Fruit fly (Drosophila melanogaster) whole organism, prepupa: ENCODE data around the gene fng.

Experiments used
- Blimp-1 ChIP-seq: fragments of 200-800 bp; sonication (Bioruptor generic); optimal IDR thresholded peaks from 3 replicates; lab custom pipeline; 2017; ENCODE audit warnings: missing biosample characterization, missing genetic modification characterization, mild to moderate bottlenecking, moderate library complexity, missing genetic modification reagents
- CG10631 ChIP-seq: fragments of 200-800 bp; sonication (Bioruptor generic); optimal IDR thresholded peaks from 2 replicates; lab custom pipeline; 2016; ENCODE audit warnings: missing biosample characterization, missing genetic modification characterization
- CG10669 ChIP-seq: fragments of 200-800 bp; sonication (Bioruptor generic); optimal IDR thresholded peaks from 3 replicates; lab custom pipeline; 2018; ENCODE audit warnings: missing biosample characterization, mild to moderate bottlenecking, missing genetic modification characterization, moderate library complexity
- CG11294 ChIP-seq: fragments of 200-800 bp; sonication (Bioruptor generic); IDR thresholded peaks from 2 replicates; pipeline ENCODE4 v1.3.6; 2022; ENCODE audit warnings: missing biosample characterization, missing genetic modification characterization
- CG11902 ChIP-seq: fragments of 200-800 bp; sonication (Bioruptor generic); optimal IDR thresholded peaks from 3 replicates; lab custom pipeline; 2016; ENCODE audit warnings: missing biosample characterization, missing genetic modification characterization
- CG15336 ChIP-seq: fragments of 200-800 bp; sonication (Bioruptor generic); IDR thresholded peaks from 2 replicates; pipeline ENCODE4 v1.3.6; 2022; ENCODE audit warnings: missing biosample characterization, missing genetic modification characterization
- CG1621 ChIP-seq: fragments of 200-800 bp; sonication (Bioruptor generic); optimal IDR thresholded peaks from 3 replicates; lab custom pipeline; 2018; ENCODE audit warnings: missing biosample characterization, mild to moderate bottlenecking, missing genetic modification characterization
- CG16779 ChIP-seq: fragments of 200-800 bp; sonication (Bioruptor generic); optimal IDR thresholded peaks from 3 replicates; lab custom pipeline; 2017; ENCODE audit warnings: missing biosample characterization, mild to moderate bottlenecking, missing genetic modification characterization
- CG31627 ChIP-seq: fragments of 200-800 bp; sonication (Bioruptor generic); optimal IDR thresholded peaks from 3 replicates; lab custom pipeline; 2016; ENCODE audit warnings: missing biosample characterization, missing genetic modification characterization
- CG32006 ChIP-seq: fragments of 200-800 bp; sonication (Bioruptor generic); optimal IDR thresholded peaks from 3 replicates; lab custom pipeline; 2017; ENCODE audit warnings: missing biosample characterization, mild to moderate bottlenecking, missing genetic modification characterization
- CG34406 ChIP-seq: fragments of 200-800 bp; sonication (Bioruptor generic); optimal IDR thresholded peaks from 3 replicates; lab custom pipeline; 2016; ENCODE audit warnings: missing biosample characterization, missing genetic modification characterization
- CG3919 ChIP-seq: fragments of 200-800 bp; sonication (Bioruptor generic); optimal IDR thresholded peaks from 3 replicates; lab custom pipeline; 2016; ENCODE audit warnings: missing biosample characterization, missing genetic modification characterization
- CG6163 ChIP-seq: fragments of 200-800 bp; sonication (Bioruptor generic); IDR thresholded peaks from 3 replicates; pipeline ENCODE4 v1.3.6; 2022; ENCODE audit warnings: missing biosample characterization, missing genetic modification characterization
- CG6808 ChIP-seq: fragments of 200-800 bp; sonication (Bioruptor generic); optimal IDR thresholded peaks from 3 replicates; lab custom pipeline; 2017; ENCODE audit warnings: missing biosample characterization, missing genetic modification characterization, mild to moderate bottlenecking, moderate library complexity, missing genetic modification reagents
- CG6854 ChIP-seq: fragments of 200-800 bp; sonication (Bioruptor generic); optimal IDR thresholded peaks from 2 replicates; lab custom pipeline; 2017; ENCODE audit warnings: missing biosample characterization, mild to moderate bottlenecking, missing genetic modification characterization
- CG7368 ChIP-seq: fragments of 200-800 bp; sonication (Bioruptor generic); optimal IDR thresholded peaks from 3 replicates; lab custom pipeline; 2016; ENCODE audit warnings: missing biosample characterization, missing genetic modification characterization
- CG8319 ChIP-seq: fragments of 200-800 bp; sonication (Bioruptor generic); optimal IDR thresholded peaks from 3 replicates; lab custom pipeline; 2016; ENCODE audit warnings: missing biosample characterization, missing genetic modification characterization
- CG8632 ChIP-seq: fragments of 200-800 bp; sonication (Bioruptor generic); optimal IDR thresholded peaks from 3 replicates; lab custom pipeline; 2016; ENCODE audit warnings: missing biosample characterization, missing genetic modification characterization
- Eip75B ChIP-seq: fragments of 200-800 bp; sonication (Bioruptor generic); optimal IDR thresholded peaks from 3 replicates; lab custom pipeline; 2016; ENCODE audit warnings: missing biosample characterization, missing genetic modification characterization
- Eip78C ChIP-seq: fragments of 200-800 bp; sonication (Bioruptor generic); peaks from one replicate; lab custom pipeline; 2016; ENCODE audit warnings: missing biosample characterization, missing genetic modification characterization
- Eip93F ChIP-seq: fragments of 200-800 bp; sonication (Bioruptor generic); optimal IDR thresholded peaks from 2 replicates; lab custom pipeline; 2016; ENCODE audit warnings: missing biosample characterization, mild to moderate bottlenecking, missing genetic modification characterization
- Ets21C ChIP-seq: fragments of 200-800 bp; sonication (Bioruptor generic); optimal IDR thresholded peaks from 3 replicates; lab custom pipeline; 2016; ENCODE audit warnings: missing biosample characterization, missing genetic modification characterization
- Ets96B ChIP-seq: fragments of 200-800 bp; optimal IDR thresholded peaks from 2 replicates; lab custom pipeline; 2019; ENCODE audit warnings: missing biosample characterization, mild to moderate bottlenecking, missing genetic modification characterization, moderate library complexity
- Hr38 ChIP-seq: sonication (Bioruptor generic); optimal IDR thresholded peaks from 2 replicates; lab custom pipeline; 2016; ENCODE audit warnings: missing biosample characterization, missing genetic modification characterization
- Hr39 ChIP-seq: fragments of 200-800 bp; sonication (Bioruptor generic); optimal IDR thresholded peaks from 2 replicates; lab custom pipeline; 2016; ENCODE audit warnings: missing biosample characterization, missing genetic modification characterization
- Lpt ChIP-seq: fragments of 200-800 bp; sonication (Bioruptor generic); optimal IDR thresholded peaks from 3 replicates; lab custom pipeline; 2016; ENCODE audit warnings: missing biosample characterization, missing genetic modification characterization
- Met ChIP-seq: fragments of 200-800 bp; sonication (Bioruptor generic); optimal IDR thresholded peaks from 3 replicates; lab custom pipeline; 2016; ENCODE audit warnings: missing biosample characterization, missing genetic modification characterization
- OdsH ChIP-seq: fragments of 200-800 bp; sonication (Bioruptor generic); optimal IDR thresholded peaks from 3 replicates; lab custom pipeline; 2016; ENCODE audit warnings: missing biosample characterization, missing genetic modification characterization
- Smox ChIP-seq: fragments of 200-800 bp; sonication (Bioruptor generic); optimal IDR thresholded peaks from 3 replicates; lab custom pipeline; 2016; ENCODE audit warnings: missing biosample characterization, missing genetic modification characterization
- Sox14 ChIP-seq: fragments of 200-800 bp; sonication (Bioruptor generic); optimal IDR thresholded peaks from 3 replicates; lab custom pipeline; 2016; ENCODE audit warnings: missing biosample characterization, missing genetic modification characterization
- Sox15 ChIP-seq: fragments of 200-800 bp; sonication (Bioruptor generic); optimal IDR thresholded peaks from 3 replicates; lab custom pipeline; 2016; ENCODE audit warnings: missing biosample characterization, missing genetic modification characterization
- achi ChIP-seq: fragments of 200-800 bp; sonication (Bioruptor generic); optimal IDR thresholded peaks from 3 replicates; lab custom pipeline; 2016; ENCODE audit warnings: missing biosample characterization, missing genetic modification characterization
- acj6 ChIP-seq: fragments of 200-800 bp; sonication (Bioruptor generic); optimal IDR thresholded peaks from 3 replicates; lab custom pipeline; 2016; ENCODE audit warnings: missing biosample characterization, missing genetic modification characterization
- cyc ChIP-seq: fragments of 200-800 bp; sonication (Bioruptor generic); optimal IDR thresholded peaks from 3 replicates; lab custom pipeline; 2016; ENCODE audit warnings: missing biosample characterization, missing genetic modification characterization
- dac ChIP-seq: fragments of 200-800 bp; sonication (Bioruptor generic); optimal IDR thresholded peaks from 2 replicates; lab custom pipeline; 2017; ENCODE audit warnings: missing biosample characterization, mild to moderate bottlenecking, missing genetic modification characterization
- dsx ChIP-seq: fragments of 200-800 bp; optimal IDR thresholded peaks from 3 replicates; lab custom pipeline; 2019; ENCODE audit warnings: missing biosample characterization, mild to moderate bottlenecking, missing genetic modification characterization, moderate library complexity; ENCODE audit not compliant: poor library complexity, severe bottlenecking
- eg ChIP-seq: fragments of 200-800 bp; sonication (Bioruptor generic); IDR thresholded peaks from 3 replicates; pipeline ENCODE4 v1.3.6; 2022; ENCODE audit warnings: missing biosample characterization, missing genetic modification characterization
- esn ChIP-seq: fragments of 200-800 bp; sonication (Bioruptor generic); optimal IDR thresholded peaks from 2 replicates; lab custom pipeline; 2016; ENCODE audit warnings: missing biosample characterization, mild to moderate bottlenecking, missing genetic modification characterization, moderate library complexity
- fd59A ChIP-seq: fragments of 200-800 bp; sonication (Bioruptor generic); optimal IDR thresholded peaks from 2 replicates; lab custom pipeline; 2017; ENCODE audit warnings: missing biosample characterization, mild to moderate bottlenecking, missing genetic modification characterization, missing genetic modification reagents
- net ChIP-seq: fragments of 200-800 bp; sonication (Bioruptor generic); optimal IDR thresholded peaks from 3 replicates; lab custom pipeline; 2016; ENCODE audit warnings: missing biosample characterization, missing genetic modification characterization
- pdm3 ChIP-seq: fragments of 200-800 bp; sonication (Bioruptor generic); optimal IDR thresholded peaks from 3 replicates; lab custom pipeline; 2016; ENCODE audit warnings: missing biosample characterization, missing genetic modification characterization
- spab ChIP-seq: fragments of 200-800 bp; sonication (Bioruptor generic); optimal IDR thresholded peaks from 2 replicates; lab custom pipeline; 2017; ENCODE audit warnings: missing biosample characterization, mild to moderate bottlenecking, missing genetic modification characterization, missing genetic modification reagents
- ss ChIP-seq, 2 experiments: fragments of 200-800 bp; sonication (Bioruptor generic); optimal IDR thresholded peaks; 2 replicates in 1 of 2; 3 replicates in 1 of 2; lab custom pipeline; 2017 to 2018; ENCODE audit warnings: mild to moderate bottlenecking in 2 of 2, missing biosample characterization in 2 of 2, missing genetic modification characterization in 2 of 2, moderate library complexity in 1 of 2
- svp ChIP-seq: fragments of 200-800 bp; sonication (Bioruptor generic); peaks from one replicate; lab custom pipeline; 2016; ENCODE audit warnings: missing biosample characterization, missing genetic modification characterization
- vri ChIP-seq: fragments of 200-800 bp; sonication (Bioruptor generic); optimal IDR thresholded peaks from 3 replicates; lab custom pipeline; 2016; ENCODE audit warnings: missing biosample characterization, mild to moderate bottlenecking, missing genetic modification characterization

The fng gene

DNA sequence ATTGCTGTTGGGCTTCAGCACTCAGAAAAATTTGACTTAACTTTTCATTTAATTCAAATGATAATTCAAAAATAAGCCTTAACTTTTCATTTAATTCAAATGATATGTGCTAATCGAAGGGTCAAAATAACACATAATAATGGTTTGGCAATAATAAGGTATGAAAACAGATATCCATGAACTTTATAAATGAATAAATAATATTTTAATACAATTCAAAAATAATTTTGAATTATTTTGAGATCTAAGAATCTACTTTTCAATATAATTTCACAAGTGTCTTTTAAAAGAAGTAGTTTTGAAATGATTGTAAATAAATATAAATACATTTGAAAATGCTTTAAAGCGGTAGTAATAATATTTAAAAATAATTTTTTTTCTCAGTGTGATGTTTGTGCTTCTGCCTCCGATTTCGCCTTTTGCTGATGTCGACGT, 37.6 kb upstream of the fng start (continued):
- TF ChIP-seq CG1621 (tag; lab: Kevin White, UChicago) (no peak), CG8319 (GFP tag; lab: Kevin White, UChicago) (peak; percentile 33), CG31627 (GFP tag; lab: Kevin White, UChicago) (no peak), CG7368 (GFP tag; lab: Kevin White, UChicago) (peak; percentile 61), cyc (GFP tag; lab: Kevin White, UChicago) (peak; percentile 20), acj6 (GFP tag; lab: Kevin White, UChicago) (peak; percentile 73), Smox (GFP tag; lab: Kevin White, UChicago) (peak; percentile 32), CG10669 (GFP tag; lab: Kevin White, UChicago) (peak; percentile 50), CG32006 (peak; percentile 95), Sox15 (GFP tag; lab: Kevin White, UChicago) (peak; percentile 50), CG6808 (GFP tag; lab: Kevin White, UChicago) (peak; percentile 71), vri (GFP tag; lab: Kevin White, UChicago) (no peak)

DNA sequence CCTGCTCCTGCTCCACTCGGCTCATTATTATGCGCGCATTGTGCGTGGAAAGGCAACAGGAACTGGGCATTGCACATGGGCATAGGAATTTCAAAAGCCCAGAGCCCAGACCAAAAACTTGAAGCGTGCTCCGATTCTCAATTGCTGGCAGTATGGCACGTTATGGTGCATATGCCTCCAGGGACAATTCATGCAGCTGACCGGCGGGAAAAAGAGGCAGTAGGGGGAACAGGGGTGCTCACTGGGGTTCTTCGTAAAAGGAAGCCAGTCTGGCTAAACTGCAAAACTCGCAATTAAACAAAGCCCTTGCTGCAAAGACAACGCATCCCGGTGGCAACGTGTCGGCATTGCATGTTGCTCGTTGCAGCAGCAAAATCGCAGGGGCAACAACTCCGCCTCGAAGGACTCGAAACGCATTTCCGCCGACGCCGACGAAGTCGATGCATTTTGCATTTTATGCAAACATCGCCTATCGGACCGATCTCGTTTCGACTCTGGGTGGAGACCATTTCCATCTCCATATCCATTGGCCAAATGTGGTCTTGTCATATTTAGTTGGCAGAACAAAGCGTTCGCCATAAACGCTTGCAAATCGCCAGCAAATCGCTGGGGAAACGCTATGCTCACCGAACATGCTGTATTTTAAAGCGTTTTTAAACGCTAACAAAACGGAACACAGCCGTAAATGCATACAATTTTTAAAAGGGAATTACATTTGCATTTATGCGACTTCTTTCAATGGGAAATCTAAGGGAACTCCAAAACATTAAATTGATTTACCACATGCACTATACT, 35.3 kb upstream of the fng start:
- TF ChIP-seq Eip75B (no peak), CG3919 (GFP tag; lab: Kevin White, UChicago) (peak; percentile 25), CG6854 (GFP tag; lab: Kevin White, UChicago) (peak; percentile 67), ss (GFP tag; optimal IDR thresholded peaks at IDR 0.05; lab: Kevin White, UChicago) (peak; percentile 5 to 87), Eip78C (peak; percentile 40), svp (GFP tag; lab: Kevin White, UChicago) (no peak)
- TF ChIP-seq, all 60 proteins: peak for 4

DNA sequence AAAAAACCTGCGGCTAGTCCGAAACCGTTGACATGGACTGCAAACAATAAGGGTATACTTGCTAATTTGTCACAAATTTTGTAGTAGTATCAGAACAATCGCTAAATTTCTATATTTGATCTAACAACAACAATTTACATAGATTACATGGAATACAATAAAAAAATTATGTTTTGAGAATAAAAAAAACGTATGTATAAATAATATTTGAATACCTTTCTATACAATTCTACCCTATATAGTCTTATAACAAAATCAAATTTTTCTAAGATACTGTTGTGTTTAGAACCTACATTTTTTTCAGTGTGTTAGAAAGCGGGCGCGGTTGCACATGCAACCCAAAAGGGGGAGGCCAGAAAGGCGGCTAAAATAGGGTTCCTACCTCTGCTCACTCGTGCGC, 34.0 kb upstream of the fng start:
- TF ChIP-seq OdsH (GFP tag; lab: Kevin White, UChicago): peak; percentile 43
- no peak for TF ChIP-seq eg (GFP tag; lab: Robert Waterston, UW)
- peak; percentile 84 for TF ChIP-seq Eip78C
- peak; percentile 14 for TF ChIP-seq Eip75B
- TF ChIP-seq CG6854 (GFP tag; lab: Kevin White, UChicago): no peak
- TF ChIP-seq dsx: peak; percentile 16
- TF ChIP-seq cyc (GFP tag; lab: Kevin White, UChicago): no peak
- no peak for TF ChIP-seq CG16779 (tag; lab: Kevin White, UChicago)
- TF ChIP-seq Met (GFP tag; lab: Kevin White, UChicago): peak; percentile 54
- no peak for TF ChIP-seq CG11902 (GFP tag; lab: Kevin White, UChicago)
- TF ChIP-seq Eip93F: no peak
- peak; percentile 19 for TF ChIP-seq pdm3 (GFP tag; lab: Kevin White, UChicago)
- TF ChIP-seq CG8632 (GFP tag; lab: Kevin White, UChicago): peak; percentile 12
- TF ChIP-seq CG32006: peak; percentile 71
- no peak for TF ChIP-seq spab (GFP tag; lab: Kevin White, UChicago)
- peak; percentile 57 for TF ChIP-seq CG15336 (GFP tag; lab: Robert Waterston, UW)
- peak; percentile 52 for TF ChIP-seq Lpt (GFP tag; lab: Kevin White, UChicago)
- TF ChIP-seq dac (GFP tag; lab: Kevin White, UChicago): no peak
- TF ChIP-seq vri (GFP tag; lab: Kevin White, UChicago): no peak
- peak; percentile 53 for TF ChIP-seq achi (GFP tag; lab: Kevin White, UChicago)
- TF ChIP-seq Ets96B (tag; lab: Kevin White, UChicago): peak; percentile 33
- no peak for TF ChIP-seq net (GFP tag; lab: Kevin White, UChicago)
- no peak for TF ChIP-seq Hr38
- no peak for TF ChIP-seq CG31627 (GFP tag; lab: Kevin White, UChicago)
- no peak for TF ChIP-seq Blimp-1 (GFP tag; lab: Kevin White, UChicago)
- TF ChIP-seq CG10631: peak; percentile 62
- peak; percentile 53 for TF ChIP-seq esn (GFP tag; lab: Kevin White, UChicago)
- 0 out of 3 replicates have a peak, but pooled peaks have one; percentile 25 for TF ChIP-seq CG6163 (GFP tag; lab: Robert Waterston, UW)
- TF ChIP-seq Smox (GFP tag; lab: Kevin White, UChicago): peak; percentile 8
- TF ChIP-seq CG11294 (GFP tag; lab: Robert Waterston, UW): no peak
- TF ChIP-seq CG34406 (GFP tag; lab: Kevin White, UChicago): no peak
- no peak for TF ChIP-seq Hr39
- TF ChIP-seq fd59A (GFP tag; lab: Kevin White, UChicago): no peak
- TF ChIP-seq Ets21C (GFP tag; lab: Kevin White, UChicago): no peak
- TF ChIP-seq Sox15 (GFP tag; lab: Kevin White, UChicago): no peak
- TF ChIP-seq Sox14 (GFP tag; lab: Kevin White, UChicago): no peak
- no peak for TF ChIP-seq CG10669 (GFP tag; lab: Kevin White, UChicago)
